Fruit fly (Drosophila melanogaster) whole organism, prepupa: ENCODE data around the gene mask.

Experiments used
- CG11294 ChIP-seq: fragments of 200-800 bp; sonication (Bioruptor generic); IDR thresholded peaks from 2 replicates; pipeline ENCODE4 v1.3.6; 2022; ENCODE audit warnings: missing biosample characterization, missing genetic modification characterization
- CG15336 ChIP-seq: fragments of 200-800 bp; sonication (Bioruptor generic); IDR thresholded peaks from 2 replicates; pipeline ENCODE4 v1.3.6; 2022; ENCODE audit warnings: missing biosample characterization, missing genetic modification characterization
- CG1621 ChIP-seq: fragments of 200-800 bp; sonication (Bioruptor generic); optimal IDR thresholded peaks from 3 replicates; lab custom pipeline; 2018; ENCODE audit warnings: missing biosample characterization, mild to moderate bottlenecking, missing genetic modification characterization
- CG3032 ChIP-seq: fragments of 200-800 bp; optimal IDR thresholded peaks from 2 replicates; lab custom pipeline; 2019; ENCODE audit warnings: missing biosample characterization, mild to moderate bottlenecking, missing genetic modification characterization, moderate library complexity
- CG32006 ChIP-seq: fragments of 200-800 bp; sonication (Bioruptor generic); optimal IDR thresholded peaks from 3 replicates; lab custom pipeline; 2017; ENCODE audit warnings: missing biosample characterization, mild to moderate bottlenecking, missing genetic modification characterization
- CG34406 ChIP-seq: fragments of 200-800 bp; sonication (Bioruptor generic); optimal IDR thresholded peaks from 3 replicates; lab custom pipeline; 2016; ENCODE audit warnings: missing biosample characterization, missing genetic modification characterization
- CG3919 ChIP-seq: fragments of 200-800 bp; sonication (Bioruptor generic); optimal IDR thresholded peaks from 3 replicates; lab custom pipeline; 2016; ENCODE audit warnings: missing biosample characterization, missing genetic modification characterization
- CG6163 ChIP-seq: fragments of 200-800 bp; sonication (Bioruptor generic); IDR thresholded peaks from 3 replicates; pipeline ENCODE4 v1.3.6; 2022; ENCODE audit warnings: missing biosample characterization, missing genetic modification characterization
- CG6276 ChIP-seq: fragments of 200-800 bp; sonication (Bioruptor generic); optimal IDR thresholded peaks from 2 replicates; lab custom pipeline; 2017; ENCODE audit warnings: missing biosample characterization, mild to moderate bottlenecking, missing genetic modification characterization
- CG6854 ChIP-seq: fragments of 200-800 bp; sonication (Bioruptor generic); optimal IDR thresholded peaks from 2 replicates; lab custom pipeline; 2017; ENCODE audit warnings: missing biosample characterization, mild to moderate bottlenecking, missing genetic modification characterization
- CG7368 ChIP-seq: fragments of 200-800 bp; sonication (Bioruptor generic); optimal IDR thresholded peaks from 3 replicates; lab custom pipeline; 2016; ENCODE audit warnings: missing biosample characterization, missing genetic modification characterization
- CG8632 ChIP-seq: fragments of 200-800 bp; sonication (Bioruptor generic); optimal IDR thresholded peaks from 3 replicates; lab custom pipeline; 2016; ENCODE audit warnings: missing biosample characterization, missing genetic modification characterization
- Eip75B ChIP-seq: fragments of 200-800 bp; sonication (Bioruptor generic); optimal IDR thresholded peaks from 3 replicates; lab custom pipeline; 2016; ENCODE audit warnings: missing biosample characterization, missing genetic modification characterization
- Eip78C ChIP-seq: fragments of 200-800 bp; sonication (Bioruptor generic); peaks from one replicate; lab custom pipeline; 2016; ENCODE audit warnings: missing biosample characterization, missing genetic modification characterization
- Ets96B ChIP-seq: fragments of 200-800 bp; optimal IDR thresholded peaks from 2 replicates; lab custom pipeline; 2019; ENCODE audit warnings: missing biosample characterization, mild to moderate bottlenecking, missing genetic modification characterization, moderate library complexity
- Gug ChIP-seq: fragments of 200-800 bp; sonication (Bioruptor generic); IDR thresholded peaks from 2 replicates; pipeline ENCODE4 v1.3.6; 2022; ENCODE audit warnings: missing biosample characterization, missing genetic modification characterization
- Lpt ChIP-seq: fragments of 200-800 bp; sonication (Bioruptor generic); optimal IDR thresholded peaks from 3 replicates; lab custom pipeline; 2016; ENCODE audit warnings: missing biosample characterization, missing genetic modification characterization
- Smox ChIP-seq: fragments of 200-800 bp; sonication (Bioruptor generic); optimal IDR thresholded peaks from 3 replicates; lab custom pipeline; 2016; ENCODE audit warnings: missing biosample characterization, missing genetic modification characterization
- Sox14 ChIP-seq: fragments of 200-800 bp; sonication (Bioruptor generic); optimal IDR thresholded peaks from 3 replicates; lab custom pipeline; 2016; ENCODE audit warnings: missing biosample characterization, missing genetic modification characterization
- Sox15 ChIP-seq: fragments of 200-800 bp; sonication (Bioruptor generic); optimal IDR thresholded peaks from 3 replicates; lab custom pipeline; 2016; ENCODE audit warnings: missing biosample characterization, missing genetic modification characterization
- acj6 ChIP-seq: fragments of 200-800 bp; sonication (Bioruptor generic); optimal IDR thresholded peaks from 3 replicates; lab custom pipeline; 2016; ENCODE audit warnings: missing biosample characterization, missing genetic modification characterization
- cyc ChIP-seq: fragments of 200-800 bp; sonication (Bioruptor generic); optimal IDR thresholded peaks from 3 replicates; lab custom pipeline; 2016; ENCODE audit warnings: missing biosample characterization, missing genetic modification characterization
- dsx ChIP-seq: fragments of 200-800 bp; optimal IDR thresholded peaks from 3 replicates; lab custom pipeline; 2019; ENCODE audit warnings: missing biosample characterization, mild to moderate bottlenecking, missing genetic modification characterization, moderate library complexity; ENCODE audit not compliant: poor library complexity, severe bottlenecking
- eg ChIP-seq: fragments of 200-800 bp; sonication (Bioruptor generic); IDR thresholded peaks from 3 replicates; pipeline ENCODE4 v1.3.6; 2022; ENCODE audit warnings: missing biosample characterization, missing genetic modification characterization
- esn ChIP-seq: fragments of 200-800 bp; sonication (Bioruptor generic); optimal IDR thresholded peaks from 2 replicates; lab custom pipeline; 2016; ENCODE audit warnings: missing biosample characterization, mild to moderate bottlenecking, missing genetic modification characterization, moderate library complexity
- fd59A ChIP-seq: fragments of 200-800 bp; sonication (Bioruptor generic); optimal IDR thresholded peaks from 2 replicates; lab custom pipeline; 2017; ENCODE audit warnings: missing biosample characterization, mild to moderate bottlenecking, missing genetic modification characterization, missing genetic modification reagents
- fkh ChIP-seq: fragments of 200-800 bp; sonication (Bioruptor generic); optimal IDR thresholded peaks from 3 replicates; lab custom pipeline; 2017; ENCODE audit warnings: missing biosample characterization, mild to moderate bottlenecking, missing genetic modification characterization, moderate library complexity
- lz ChIP-seq: fragments of 200-800 bp; sonication (Bioruptor generic); optimal IDR thresholded peaks from 3 replicates; lab custom pipeline; 2016; ENCODE audit warnings: missing biosample characterization, missing genetic modification characterization
- salr ChIP-seq, 2 experiments: fragments of 200-800 bp; sonication (Bioruptor generic); optimal IDR thresholded peaks; 3 replicates each; lab custom pipeline; 2016 to 2018; ENCODE audit warnings: missing biosample characterization in 2 of 2, missing genetic modification characterization in 2 of 2, mild to moderate bottlenecking in 1 of 2
- ss ChIP-seq, 2 experiments: fragments of 200-800 bp; sonication (Bioruptor generic); optimal IDR thresholded peaks; 2 replicates in 1 of 2; 3 replicates in 1 of 2; lab custom pipeline; 2017 to 2018; ENCODE audit warnings: mild to moderate bottlenecking in 2 of 2, missing biosample characterization in 2 of 2, missing genetic modification characterization in 2 of 2, moderate library complexity in 1 of 2
- svp ChIP-seq: fragments of 200-800 bp; sonication (Bioruptor generic); peaks from one replicate; lab custom pipeline; 2016; ENCODE audit warnings: missing biosample characterization, missing genetic modification characterization

mask gene

DNA sequence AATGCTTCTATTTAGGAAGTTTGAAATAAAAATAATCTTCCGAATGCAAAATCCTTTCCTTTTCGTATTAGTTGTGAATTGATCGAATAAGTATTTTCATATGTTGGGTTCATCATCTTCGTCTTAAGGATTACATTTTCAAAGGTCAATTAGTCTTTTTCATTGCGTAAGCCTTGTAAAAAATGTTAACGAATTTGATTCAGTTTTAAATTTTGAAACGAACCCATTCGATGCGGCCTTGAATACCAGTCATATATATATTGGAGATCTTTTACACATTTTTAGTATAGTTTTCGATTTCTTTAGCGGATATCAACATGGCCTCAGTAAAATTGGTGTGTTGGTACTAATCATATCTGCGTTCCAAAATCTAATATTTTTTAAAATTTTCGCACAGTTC, 1.7 kb upstream of the mask start, which contains the start of gene Acp95EF:
Gene Acp95EF (plus strand): TSS at position 301 of the 400 bp plus-strand sequence.
- no peak for TF ChIP-seq dsx (GFP tag; lab: Kevin White, UChicago)
- no peak for TF ChIP-seq CG32006 (GFP tag; lab: Kevin White, UChicago)
- TF ChIP-seq Smox (GFP tag; lab: Kevin White, UChicago) = no peak
- no peak for TF ChIP-seq Sox15 (GFP tag; lab: Kevin White, UChicago)
- TF ChIP-seq CG15336 (GFP tag; lab: Robert Waterston, UW) = no peak
- TF ChIP-seq salr (GFP tag; optimal IDR thresholded peaks at IDR 0.05; lab: Kevin White, UChicago) = no peak
- no peak for TF ChIP-seq CG6276 (GFP tag; lab: Kevin White, UChicago)

DNA sequence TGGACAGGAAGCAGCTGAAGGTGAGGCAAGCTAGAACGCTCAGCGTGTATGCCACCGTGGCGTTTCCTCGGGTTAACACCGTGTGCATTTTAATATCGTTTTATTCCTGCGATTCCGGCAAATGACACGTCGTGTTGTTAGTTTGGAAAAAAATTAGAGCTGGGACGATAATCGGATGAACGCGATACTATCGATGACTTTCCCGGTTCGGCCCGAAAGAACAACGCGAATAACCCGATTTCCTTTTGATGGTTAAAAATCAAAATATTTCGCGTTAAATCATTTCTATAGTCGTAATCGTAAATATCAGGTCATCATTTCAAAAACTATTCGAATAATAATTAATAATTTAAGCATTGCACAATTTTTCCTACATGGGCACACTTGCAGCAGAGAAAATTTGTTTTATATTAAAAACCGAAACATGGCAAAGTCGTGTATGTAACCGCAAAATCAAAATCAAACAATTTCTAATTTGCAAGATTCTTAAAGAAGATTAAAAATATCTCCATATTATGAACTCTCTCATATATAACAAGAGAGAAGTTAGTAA, 416 bp upstream of the mask start, which contains the start of gene Spase22-23:
Gene Spase22-23 (minus strand): TSS at position 166 of the 553 bp plus-strand sequence.
- peak; percentile 76 for TF ChIP-seq CG1621 (tag; lab: Kevin White, UChicago)
- no peak for TF ChIP-seq CG8632 (GFP tag; lab: Kevin White, UChicago)

DNA sequence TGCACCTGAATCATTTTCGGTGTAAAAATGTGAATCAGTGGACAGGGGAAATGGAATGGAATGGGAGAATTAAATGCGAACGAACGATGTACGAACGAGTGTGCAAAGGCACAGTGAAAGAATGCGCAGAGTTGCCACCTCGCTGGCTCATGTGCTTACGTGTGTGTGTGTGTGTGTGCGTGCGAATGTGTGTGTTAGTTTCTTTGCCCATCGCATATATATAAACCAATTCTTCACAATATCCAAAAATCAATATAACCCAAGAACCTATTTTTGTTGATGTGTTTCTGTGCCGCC, 792 bp downstream of the mask start:
- TF ChIP-seq Lpt (no peak), fkh (GFP tag; lab: Kevin White, UChicago) (peak; percentile 2), Eip78C (GFP tag; lab: Kevin White, UChicago) (peak; percentile 48), CG6163 (GFP tag; lab: Robert Waterston, UW) (peak; percentile 81), Eip75B (no peak)

DNA sequence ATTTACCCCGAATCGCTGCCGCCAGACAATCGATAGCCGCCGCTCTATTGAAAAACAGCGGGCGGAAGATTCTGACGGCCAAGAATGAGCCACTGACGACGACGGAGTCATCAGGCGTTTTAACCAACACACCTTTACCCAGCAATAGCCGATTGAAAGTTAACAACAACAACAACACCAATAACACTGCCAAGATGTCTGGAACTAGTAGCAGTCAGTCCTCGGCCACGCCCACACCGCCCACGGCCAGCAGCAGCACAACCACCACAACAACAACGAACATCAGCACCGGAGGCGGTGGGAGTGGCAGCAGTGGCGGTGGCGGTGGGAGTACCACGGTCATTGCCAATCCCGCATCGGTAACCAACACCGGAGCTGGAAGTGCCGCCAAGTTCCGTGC, 1.6 kb downstream of the mask start:
- TF ChIP-seq CG34406 (GFP tag; lab: Kevin White, UChicago) = no peak
- TF ChIP-seq CG6163 (GFP tag; lab: Robert Waterston, UW) = no peak

dm6 chr3R:24233366-24234161, 3.2 kb downstream of the mask start:
- TF ChIP-seq CG8632 (GFP tag; lab: Kevin White, UChicago) (no peak), esn (GFP tag; lab: Kevin White, UChicago) (peak; percentile 13), Sox14 (GFP tag; lab: Kevin White, UChicago) (peak; percentile 72), svp (GFP tag; lab: Kevin White, UChicago) (no peak), acj6 (GFP tag; lab: Kevin White, UChicago) (no peak), Eip78C (GFP tag; lab: Kevin White, UChicago) (peak; percentile 60), CG32006 (GFP tag; lab: Kevin White, UChicago) (no peak), cyc (GFP tag; lab: Kevin White, UChicago) (no peak), CG3032 (tag; lab: Kevin White, UChicago) (peak; percentile 36), fkh (GFP tag; lab: Kevin White, UChicago) (peak; percentile 59), Gug (0 out of 2 replicates have a peak, but pooled peaks have one; percentile 25), fd59A (GFP tag; lab: Kevin White, UChicago) (peak; percentile 38), CG6163 (GFP tag; lab: Robert Waterston, UW) (peak; percentile 31; the same call in 1 of the 3 replicates), eg (0 out of 3 replicates have a peak, but pooled peaks have one; percentile 48), CG15336 (GFP tag; lab: Robert Waterston, UW) (0 out of 2 replicates have a peak, but pooled peaks have one; percentile 8), CG3919 (no peak), lz (GFP tag; lab: Kevin White, UChicago) (no peak), Sox15 (GFP tag; lab: Kevin White, UChicago) (no peak), CG11294 (GFP tag; lab: Robert Waterston, UW) (no peak), CG6854 (GFP tag; lab: Kevin White, UChicago) (peak; percentile 21), CG7368 (GFP tag; lab: Kevin White, UChicago) (no peak), dsx (GFP tag; lab: Kevin White, UChicago) (peak; percentile 64), Ets96B (tag; lab: Kevin White, UChicago) (peak; percentile 11), ss (GFP tag; optimal IDR thresholded peaks at IDR 0.05; lab: Kevin White, UChicago) (peak in 1 of 2 experiments; percentile 44)
